Worm (Caenorhabditis elegans): ENCODE results near the gene sra-13.

The sra-13 gene

ce11 chrII:8405303-8405702, 2.2 kb upstream of the sra-13 start, which contains the start of gene ubc-24:
TSS of gene ubc-24 (plus strand) at chrII:8405603.
- no peak for TF ChIP-seq fax-1 (tag; optimal IDR thresholded peaks at IDR 0.05)
- no peak for TF ChIP-seq ttx-3 (tag; optimal IDR thresholded peaks at IDR 0.05)
- no peak for TF ChIP-seq nfya-1 (tag; optimal IDR thresholded peaks at IDR 0.05)
- no peak for TF ChIP-seq ceh-24 (tag; optimal IDR thresholded peaks at IDR 0.05)
- TF ChIP-seq eyg-1 (tag; optimal IDR thresholded peaks at IDR 0.05): no peak
- TF ChIP-seq che-1 (tag; optimal IDR thresholded peaks at IDR 0.05): no peak
- TF ChIP-seq elt-2 (tag; optimal IDR thresholded peaks at IDR 0.05): no peak
- TF ChIP-seq pat-9 (tag; optimal IDR thresholded peaks at IDR 0.05): no peak
- no peak for TF ChIP-seq ceh-6 (GFP tag; optimal IDR thresholded peaks at IDR 0.05)
- TF ChIP-seq ceh-34 (tag; optimal IDR thresholded peaks at IDR 0.05): no peak
- no peak for TF ChIP-seq ceh-2 (tag; optimal IDR thresholded peaks at IDR 0.05)
- TF ChIP-seq ceh-22 (tag; optimal IDR thresholded peaks at IDR 0.05): no peak
- no peak for TF ChIP-seq syd-9 (tag; optimal IDR thresholded peaks at IDR 0.05)
- no peak for TF ChIP-seq sox-2 (GFP tag; IDR thresholded peaks at IDR 0.05)
- TF ChIP-seq hlh-15 (tag; optimal IDR thresholded peaks at IDR 0.05): no peak

DNA sequence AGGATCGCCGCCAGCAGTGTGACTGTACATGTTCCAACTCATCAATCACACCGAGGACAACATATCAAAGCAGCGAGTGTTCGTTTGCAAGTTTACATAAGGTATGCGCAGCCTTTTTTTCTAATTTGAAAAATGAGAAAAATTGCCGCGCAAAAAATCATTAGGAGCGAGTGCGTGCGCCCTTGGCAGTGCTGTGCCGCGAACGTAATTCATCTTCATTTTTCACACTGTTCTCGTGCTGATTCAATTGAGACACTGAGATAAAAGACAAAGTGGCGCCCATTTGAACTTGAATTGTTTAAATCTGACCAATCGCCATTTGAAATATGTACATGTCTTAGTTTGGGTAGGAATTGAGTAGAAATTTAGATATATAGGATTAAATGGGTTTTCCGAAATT, 2.1 kb downstream of the sra-13 start:
- TF ChIP-seq syd-9 (tag; optimal IDR thresholded peaks at IDR 0.05) (no peak), K09A11.1 (tag; optimal IDR thresholded peaks at IDR 0.05; ENCODE audit: insufficient read depth) (no peak), nfya-1 (tag; optimal IDR thresholded peaks at IDR 0.05) (no peak), sdc-2 (tag; optimal IDR thresholded peaks at IDR 0.05) (no peak)

ce11 chrII:8411002-8411401, 3.5 kb downstream of the sra-13 start:
- no peak for TF ChIP-seq tbx-7 (tag; optimal IDR thresholded peaks at IDR 0.05)
- no peak for TF ChIP-seq ceh-31 (tag; optimal IDR thresholded peaks at IDR 0.05)
- no peak for TF ChIP-seq hlh-8 (tag; optimal IDR thresholded peaks at IDR 0.05)
- TF ChIP-seq ceh-22 (tag; optimal IDR thresholded peaks at IDR 0.05): no peak
- no peak for TF ChIP-seq sox-4 (tag; optimal IDR thresholded peaks at IDR 0.05)
- no peak for TF ChIP-seq fkh-10 (GFP tag; optimal IDR thresholded peaks at IDR 0.05)
- TF ChIP-seq hlh-13 (GFP tag; optimal IDR thresholded peaks at IDR 0.05): no peak
- no peak for TF ChIP-seq unc-86 (tag; optimal IDR thresholded peaks at IDR 0.05)
- TF ChIP-seq fkh-6 (tag; optimal IDR thresholded peaks at IDR 0.05): no peak

ce11 chrII:8412061-8412721, 4.7 kb downstream of the sra-13 start, which contains the start of gene efl-3:
TSS of gene efl-3 (plus strand) at chrII:8412671.
- TF ChIP-seq sdc-2 (tag; optimal IDR thresholded peaks at IDR 0.05) (peak; percentile 1), ets-4 (tag; optimal IDR thresholded peaks at IDR 0.05) (no peak), nhr-232 (tag; optimal IDR thresholded peaks at IDR 0.05) (no peak), madf-2 (tag; optimal IDR thresholded peaks at IDR 0.05) (no peak), ceh-22 (tag; optimal IDR thresholded peaks at IDR 0.05) (no peak), tbx-2 (tag; optimal IDR thresholded peaks at IDR 0.05) (peak; percentile 25), ceh-19 (GFP tag; optimal IDR thresholded peaks at IDR 0.05) (no peak), ceh-45 (GFP tag; IDR thresholded peaks at IDR 0.05) (peak; percentile 23; the same call in 1 of the 2 replicates), unc-3 (GFP tag; conservative IDR thresholded peaks at IDR 0.05) (no peak), unc-3 (tag; optimal IDR thresholded peaks at IDR 0.05) (no peak), pha-2 (tag; optimal IDR thresholded peaks at IDR 0.05) (no peak), rnt-1 (tag; optimal IDR thresholded peaks at IDR 0.05) (no peak), mec-3 (tag; optimal IDR thresholded peaks at IDR 0.05; ENCODE audit: borderline replicate concordance) (no peak), C08G9.2 (tag; optimal IDR thresholded peaks at IDR 0.05) (no peak), ama-1 (optimal IDR thresholded peaks at IDR 0.05) (no peak), zip-5 (tag; optimal IDR thresholded peaks at IDR 0.05) (no peak), pros-1 (tag; optimal IDR thresholded peaks at IDR 0.05) (no peak), ceh-34 (tag; optimal IDR thresholded peaks at IDR 0.05) (peak; percentile 36), unc-86 (tag; optimal IDR thresholded peaks at IDR 0.05) (no peak), ceh-30 (tag; optimal IDR thresholded peaks at IDR 0.05) (no peak), odd-2 (tag; optimal IDR thresholded peaks at IDR 0.05) (no peak), hlh-13 (GFP tag; optimal IDR thresholded peaks at IDR 0.05) (no peak), eyg-1 (tag; optimal IDR thresholded peaks at IDR 0.05) (no peak), ztf-16 (tag; optimal IDR thresholded peaks at IDR 0.05) (no peak), T23F11.4 (GFP tag; optimal IDR thresholded peaks at IDR 0.05) (no peak), ceh-18 (tag; optimal IDR thresholded peaks at IDR 0.05) (no peak), sox-2 (GFP tag; IDR thresholded peaks at IDR 0.05) (no peak), nfya-1 (tag; optimal IDR thresholded peaks at IDR 0.05) (peak; percentile 22), ref-2 (tag; optimal IDR thresholded peaks at IDR 0.05) (peak; percentile 42), hlh-30 (tag; optimal IDR thresholded peaks at IDR 0.05; ENCODE audit: insufficient read depth) (no peak)
